Fruit fly (Drosophila melanogaster) whole organism, embryonic: ENCODE data around the gene CG17652.

Experiments
- Awh ChIP-seq: fragments of 200-800 bp; sonication (Bioruptor generic); IDR thresholded peaks from 2 replicates; pipeline ENCODE4, ENCODE4 v1.3.6; 2022; ENCODE audit warnings: missing biosample characterization, missing genetic modification characterization
- CG10321 ChIP-seq: fragments of 200-800 bp; sonication (Bioruptor generic); IDR thresholded peaks from 2 replicates; pipeline ENCODE4 v1.3.6; 2022; ENCODE audit warnings: missing biosample characterization, missing genetic modification characterization
- CG10565 ChIP-seq: fragments of 200-800 bp; sonication (Bioruptor generic); optimal IDR thresholded peaks from 3 replicates; lab custom pipeline; 2016; ENCODE audit warnings: missing biosample characterization, mild to moderate bottlenecking, missing genetic modification characterization
- CG12659 ChIP-seq: fragments of 200-800 bp; sonication (Bioruptor generic); optimal IDR thresholded peaks from 3 replicates; lab custom pipeline; 2017; ENCODE audit warnings: mild to moderate bottlenecking, missing biosample characterization, missing genetic modification reagents, missing genetic modification characterization
- CG17612 ChIP-seq: fragments of 200-800 bp; sonication (Bioruptor generic); IDR thresholded peaks from 2 replicates; pipeline ENCODE4 v1.3.6; 2022; ENCODE audit warnings: missing biosample characterization, missing genetic modification characterization
- CG17802 ChIP-seq: fragments of 200-800 bp; sonication (Bioruptor generic); optimal IDR thresholded peaks from 2 replicates; lab custom pipeline; 2018; ENCODE audit warnings: missing biosample characterization, mild to moderate bottlenecking, missing genetic modification characterization, moderate library complexity
- CG2120 ChIP-seq: fragments of 200-800 bp; sonication (Bioruptor generic); optimal IDR thresholded peaks from 3 replicates; lab custom pipeline; 2016; ENCODE audit warnings: missing biosample characterization, missing genetic modification characterization
- CG3281 ChIP-seq: fragments of 200-800 bp; sonication (Bioruptor generic); optimal IDR thresholded peaks from 3 replicates; lab custom pipeline; 2017; ENCODE audit warnings: missing biosample characterization, mild to moderate bottlenecking, missing genetic modification characterization
- CG4328 ChIP-seq: fragments of 200-800 bp; sonication (Bioruptor generic); optimal IDR thresholded peaks from 3 replicates; lab custom pipeline; 2017; ENCODE audit warnings: missing biosample characterization, missing genetic modification reagents, missing genetic modification characterization
- CG43689 ChIP-seq: fragments of 200-800 bp; sonication (Bioruptor generic); IDR thresholded peaks from 2 replicates; pipeline ENCODE4 v1.3.6; 2022; ENCODE audit warnings: missing biosample characterization, missing genetic modification characterization
- CG4820 ChIP-seq: fragments of 200-800 bp; sonication (Bioruptor generic); optimal IDR thresholded peaks from 3 replicates; lab custom pipeline; 2016; ENCODE audit warnings: missing biosample characterization, missing genetic modification characterization
- CG4854 ChIP-seq: fragments of 200-800 bp; sonication (Bioruptor generic); optimal IDR thresholded peaks from 2 replicates; lab custom pipeline; 2016; ENCODE audit warnings: missing biosample characterization, missing genetic modification characterization, inconsistent platforms
- CG6689 ChIP-seq: fragments of 200-800 bp; sonication (Bioruptor generic); IDR thresholded peaks from 2 replicates; pipeline ENCODE4 v1.3.6; 2022; ENCODE audit warnings: missing biosample characterization, missing genetic modification characterization
- CG7839 ChIP-seq: fragments of 200-800 bp; sonication (Bioruptor generic); optimal IDR thresholded peaks from 3 replicates; lab custom pipeline; 2018; ENCODE audit warnings: missing biosample characterization, mild to moderate bottlenecking, missing genetic modification characterization, moderate library complexity
- CG7928 ChIP-seq: fragments of 200-800 bp; sonication (Bioruptor generic); optimal IDR thresholded peaks from 2 replicates; lab custom pipeline; 2017; ENCODE audit warnings: missing biosample characterization, mild to moderate bottlenecking, missing genetic modification characterization
- Dad ChIP-seq: fragments of 200-800 bp; sonication (Bioruptor generic); optimal IDR thresholded peaks from 3 replicates; lab custom pipeline; 2016; ENCODE audit warnings: missing biosample characterization, missing genetic modification characterization
- Dip2 ChIP-seq: fragments of 200-800 bp; sonication (Bioruptor generic); IDR thresholded peaks from 2 replicates; pipeline ENCODE4 v1.3.6; 2022; ENCODE audit warnings: missing biosample characterization, missing genetic modification characterization
- Dll ChIP-seq: fragments of 200-800 bp; sonication (Bioruptor generic); IDR thresholded peaks from 4 replicates; pipeline ENCODE4 v1.3.6; 2022; ENCODE audit warnings: missing biosample characterization, missing genetic modification characterization; ENCODE audit not compliant: partially characterized antibody
- Elba2 ChIP-seq: fragments of 200-800 bp; sonication (Bioruptor generic); optimal IDR thresholded peaks from 3 replicates; lab custom pipeline; 2016; ENCODE audit warnings: missing biosample characterization, missing genetic modification characterization
- Fer2 ChIP-seq: fragments of 200-800 bp; sonication (Bioruptor generic); optimal IDR thresholded peaks from 2 replicates; lab custom pipeline; 2018; ENCODE audit warnings: missing biosample characterization, mild to moderate bottlenecking, missing genetic modification characterization, moderate library complexity
- Fer3 ChIP-seq: fragments of 200-800 bp; sonication (Bioruptor generic); optimal IDR thresholded peaks from 2 replicates; lab custom pipeline; 2018; ENCODE audit warnings: missing biosample characterization, mild to moderate bottlenecking, missing genetic modification characterization, moderate library complexity
- HLH3B ChIP-seq: fragments of 200-800 bp; sonication (Bioruptor generic); IDR thresholded peaks from 2 replicates; pipeline ENCODE4 v1.3.6; 2022; ENCODE audit warnings: missing biosample characterization, missing genetic modification characterization
- Hsf ChIP-seq: fragments of 200-800 bp; sonication (Bioruptor generic); optimal IDR thresholded peaks from 3 replicates; lab custom pipeline; 2016; ENCODE audit warnings: missing biosample characterization, missing genetic modification characterization
- Lim3 ChIP-seq: fragments of 200-800 bp; sonication (Bioruptor generic); IDR thresholded peaks from 2 replicates; pipeline ENCODE4 v1.3.6; 2022; ENCODE audit warnings: missing biosample characterization, missing genetic modification characterization
- MBD-R2 ChIP-seq: fragments of 200-800 bp; sonication (Bioruptor generic); IDR thresholded peaks from 2 replicates; pipeline ENCODE4 v1.3.6; 2022; ENCODE audit warnings: missing biosample characterization, missing genetic modification characterization
- Mad ChIP-seq: fragments of 200-800 bp; sonication (Bioruptor generic); optimal IDR thresholded peaks from 2 replicates; lab custom pipeline; 2016; ENCODE audit warnings: missing biosample characterization, missing genetic modification characterization
- Myb ChIP-seq: fragments of 200-800 bp; sonication (Bioruptor generic); optimal IDR thresholded peaks from 2 replicates; lab custom pipeline; 2016; ENCODE audit warnings: missing biosample characterization, missing genetic modification characterization
- Nf-YB ChIP-seq: fragments of 200-800 bp; sonication (Bioruptor generic); optimal IDR thresholded peaks from 3 replicates; lab custom pipeline; 2019; ENCODE audit warnings: missing biosample characterization, mild to moderate bottlenecking, missing genetic modification characterization, moderate library complexity
- Oaz ChIP-seq: fragments of 200-800 bp; sonication (Bioruptor generic); IDR thresholded peaks from 2 replicates; pipeline ENCODE4 v1.3.6; 2022; ENCODE audit warnings: missing biosample characterization, missing genetic modification characterization
- Rx ChIP-seq: fragments of 200-800 bp; sonication (Bioruptor generic); IDR thresholded peaks from 2 replicates; pipeline ENCODE4 v1.3.6; 2022; ENCODE audit warnings: missing biosample characterization, missing genetic modification characterization
- aop ChIP-seq: fragments of 200-800 bp; sonication (Bioruptor generic); IDR thresholded peaks from 2 replicates; pipeline ENCODE4 v1.3.6; 2022; ENCODE audit warnings: missing biosample characterization, missing genetic modification characterization
- caup ChIP-seq: fragments of 200-800 bp; sonication (Bioruptor generic); optimal IDR thresholded peaks from 3 replicates; lab custom pipeline; 2017; ENCODE audit warnings: missing biosample characterization, mild to moderate bottlenecking, missing genetic modification characterization, moderate library complexity; ENCODE audit not compliant: severe bottlenecking
- chinmo ChIP-seq: fragments of 200-800 bp; sonication (Bioruptor generic); IDR thresholded peaks from 4 replicates; pipeline ENCODE4 v1.3.6; 2022; ENCODE audit warnings: missing biosample characterization, missing genetic modification characterization; ENCODE audit not compliant: partially characterized antibody
- chm ChIP-seq: fragments of 200-800 bp; sonication (Bioruptor generic); IDR thresholded peaks from 2 replicates; pipeline ENCODE4 v1.3.6; 2022; ENCODE audit warnings: missing biosample characterization, missing genetic modification characterization
- corto ChIP-seq: fragments of 200-800 bp; sonication (Bioruptor generic); optimal IDR thresholded peaks from 2 replicates; lab custom pipeline; 2016; ENCODE audit warnings: missing biosample characterization, mild to moderate bottlenecking, missing genetic modification characterization, moderate library complexity
- croc ChIP-seq: fragments of 200-800 bp; sonication (Bioruptor generic); conservative IDR thresholded peaks from 3 replicates; pipeline ENCODE4 v1.3.6; 2022; ENCODE audit warnings: missing biosample characterization, missing genetic modification characterization
- dysf ChIP-seq: fragments of 200-800 bp; sonication (Bioruptor generic); IDR thresholded peaks from 3 replicates; pipeline ENCODE4 v1.3.6; 2022; ENCODE audit warnings: missing biosample characterization, missing genetic modification characterization
- emc ChIP-seq: fragments of 200-800 bp; sonication (Bioruptor generic); optimal IDR thresholded peaks from 2 replicates; lab custom pipeline; 2016; ENCODE audit warnings: missing biosample characterization, missing genetic modification characterization
- en ChIP-seq: fragments of 200-800 bp; sonication (Bioruptor generic); optimal IDR thresholded peaks from 2 replicates; lab custom pipeline; 2016; ENCODE audit warnings: missing biosample characterization, missing genetic modification characterization
- eyg ChIP-seq: fragments of 200-800 bp; sonication (Bioruptor generic); optimal IDR thresholded peaks from 3 replicates; lab custom pipeline; 2016; ENCODE audit warnings: missing biosample characterization, missing genetic modification characterization
- fd3F ChIP-seq: fragments of 200-800 bp; sonication (Bioruptor generic); optimal IDR thresholded peaks from 2 replicates; lab custom pipeline; 2018; ENCODE audit warnings: missing biosample characterization, mild to moderate bottlenecking, missing genetic modification characterization, moderate library complexity
- fru ChIP-seq: fragments of >200 bp; optimal IDR thresholded peaks from 2 replicates; lab custom pipeline; 2017
- kay ChIP-seq: fragments of 200-800 bp; sonication (Bioruptor generic); optimal IDR thresholded peaks from 2 replicates; lab custom pipeline; 2016; ENCODE audit warnings: missing biosample characterization, missing genetic modification characterization
- luna ChIP-seq: fragments of 200-800 bp; sonication (Bioruptor generic); optimal IDR thresholded peaks from 2 replicates; lab custom pipeline; 2016; ENCODE audit warnings: missing biosample characterization, missing genetic modification characterization
- mam ChIP-seq: fragments of 200-800 bp; sonication (Bioruptor generic); optimal IDR thresholded peaks from 3 replicates; lab custom pipeline; 2016; ENCODE audit warnings: missing biosample characterization, missing genetic modification characterization
- pb ChIP-seq: fragments of 200-800 bp; sonication (Bioruptor generic); optimal IDR thresholded peaks from 3 replicates; lab custom pipeline; 2016; ENCODE audit warnings: missing biosample characterization, missing genetic modification characterization
- pho ChIP-seq: fragments of 200-800 bp; sonication (Bioruptor generic); optimal IDR thresholded peaks from 2 replicates; lab custom pipeline; 2016; ENCODE audit warnings: missing biosample characterization, missing genetic modification characterization
- psq ChIP-seq: fragments of 200-800 bp; sonication (Bioruptor generic); optimal IDR thresholded peaks from 2 replicates; lab custom pipeline; 2017; ENCODE audit warnings: missing biosample characterization, missing genetic modification characterization
- tll ChIP-seq, 2 experiments: fragments of 200-800 bp in 1 of 2; fragments of >200 bp in 1 of 2; sonication (Bioruptor generic) in 1 of 2; optimal IDR thresholded peaks; 2 replicates each; lab custom pipeline; 2017 to 2019; ENCODE audit warnings: missing biosample characterization in 2 of 2, missing genetic modification characterization in 2 of 2, mild to moderate bottlenecking in 1 of 2, moderate library complexity in 1 of 2
- ttk ChIP-seq: fragments of 200-800 bp; sonication (Bioruptor generic); IDR thresholded peaks from 2 replicates; pipeline ENCODE4 v2.1.2; 2022; ENCODE audit warnings: missing biosample characterization, missing genetic modification characterization
- wek ChIP-seq: fragments of 200-800 bp; sonication (Bioruptor generic); optimal IDR thresholded peaks from 3 replicates; lab custom pipeline; 2018; ENCODE audit warnings: missing biosample characterization, mild to moderate bottlenecking, missing genetic modification characterization, moderate library complexity

CG17652 gene

DNA sequence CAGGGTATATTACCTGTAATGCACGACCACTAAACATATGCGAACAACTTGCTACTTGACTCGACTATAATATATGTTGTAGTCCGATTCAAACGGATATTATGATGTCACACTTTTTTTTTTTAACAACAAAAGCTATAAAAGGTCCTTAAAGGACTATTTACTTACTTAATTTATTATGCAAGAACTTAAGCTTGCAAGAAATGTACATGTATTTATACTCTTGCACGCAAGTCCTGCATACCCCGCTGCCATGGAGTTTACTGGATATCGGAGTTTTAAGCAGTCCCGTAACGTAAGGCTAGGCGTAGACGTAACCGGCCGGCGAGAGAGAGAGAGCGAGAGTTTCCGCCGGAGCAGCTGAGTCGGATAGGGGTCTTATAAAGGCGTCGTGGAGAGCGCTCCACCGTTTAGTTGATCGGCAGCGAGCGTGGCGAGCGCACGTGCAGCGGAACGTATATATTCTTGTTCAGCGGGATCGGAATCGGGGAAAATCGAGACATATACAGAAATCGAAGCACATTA lies 5.0 kb upstream of the CG17652 start (continued):
- TF ChIP-seq Nf-YB (GFP tag; lab: Kevin White, UChicago) = peak; percentile 65
- peak; percentile 86 for TF ChIP-seq Mad (GFP tag; lab: Kevin White, UChicago)
- peak; percentile 92 for TF ChIP-seq mam (GFP tag; lab: Kevin White, UChicago)
- TF ChIP-seq CG4854 = peak; percentile 68
- TF ChIP-seq CG7928 (GFP tag; lab: Kevin White, UChicago) = peak; percentile 48
- TF ChIP-seq pb (GFP tag; lab: Kevin White, UChicago) = peak; percentile 81
- TF ChIP-seq Oaz (GFP tag; lab: Robert Waterston, UW) = peak; percentile 69; the same call in 1 of the 2 replicates
- TF ChIP-seq chm (GFP tag; lab: Robert Waterston, UW) = no peak; the same call in 1 of the 2 replicates
- TF ChIP-seq en (GFP tag; lab: Kevin White, UChicago) = peak; percentile 64
- TF ChIP-seq Myb (GFP tag; lab: Kevin White, UChicago) = peak; percentile 75
- TF ChIP-seq corto (GFP tag; lab: Kevin White, UChicago) = no peak
- peak; percentile 73 for TF ChIP-seq psq (GFP tag; lab: Kevin White, UChicago)
- TF ChIP-seq Dip2 (GFP tag; lab: Robert Waterston, UW) = no peak
- peak; percentile 70 for TF ChIP-seq caup (GFP tag; lab: Kevin White, UChicago)
- TF ChIP-seq Rx (GFP tag; lab: Robert Waterston, UW) = peak; percentile 70
- TF ChIP-seq dysf (GFP tag; lab: Robert Waterston, UW) = peak; percentile 85
- TF ChIP-seq CG6689 (GFP tag; lab: Robert Waterston, UW) = peak; percentile 90
- peak; percentile 78 for TF ChIP-seq CG7839 (tag; lab: Kevin White, UChicago)
- TF ChIP-seq fru = no peak
- TF ChIP-seq Elba2 (GFP tag; lab: Kevin White, UChicago) = peak; percentile 37
- TF ChIP-seq pho (GFP tag; lab: Kevin White, UChicago) = peak; percentile 86
- TF ChIP-seq Fer2 (tag; lab: Kevin White, UChicago) = peak; percentile 2
- peak; percentile 85; the same call in 3 of the 4 replicates for TF ChIP-seq chinmo
- TF ChIP-seq CG3281 (GFP tag; lab: Kevin White, UChicago) = peak; percentile 80
- TF ChIP-seq Hsf (GFP tag; lab: Kevin White, UChicago) = peak; percentile 93
- peak; percentile 76 for TF ChIP-seq fd3F (GFP tag; lab: Kevin White, UChicago)
- TF ChIP-seq Lim3 (GFP tag; lab: Robert Waterston, UW) = peak; percentile 47; the same call in 1 of the 2 replicates
- peak; percentile 80 for TF ChIP-seq Dad (GFP tag; lab: Kevin White, UChicago)
- peak; percentile 35 for TF ChIP-seq CG10565
- peak; percentile 79; the same call in 1 of the 2 replicates for TF ChIP-seq Awh (GFP tag; lab: Robert Waterston, UW)
- TF ChIP-seq Fer3 = peak; percentile 73
- TF ChIP-seq eyg (GFP tag; lab: Kevin White, UChicago) = peak; percentile 75
- peak; percentile 89 for TF ChIP-seq CG4820
- no peak for TF ChIP-seq wek (GFP tag; lab: Kevin White, UChicago)
- TF ChIP-seq kay (GFP tag; lab: Kevin White, UChicago) = peak; percentile 83
- TF ChIP-seq CG10321 = no peak
- no peak for TF ChIP-seq aop (GFP tag; lab: Robert Waterston, UW)
- peak; percentile 27 for TF ChIP-seq emc (GFP tag; lab: Kevin White, UChicago)
- peak; percentile 84 for TF ChIP-seq HLH3B
- TF ChIP-seq CG12659 (GFP tag; lab: Kevin White, UChicago) = peak; percentile 84
- TF ChIP-seq CG17612 (GFP tag; lab: Robert Waterston, UW) = peak; percentile 59; the same call in 1 of the 2 replicates
- peak; percentile 43; the same call in 1 of the 2 replicates for TF ChIP-seq MBD-R2 (GFP tag; lab: Robert Waterston, UW)
- no peak for TF ChIP-seq CG4328 (GFP tag; lab: Kevin White, UChicago)
- TF ChIP-seq ttk = peak; percentile 86
- 0 out of 2 replicates have a peak, but pooled peaks have one; percentile 33 for TF ChIP-seq CG43689 (GFP tag; lab: Robert Waterston, UW)
- peak; percentile 52 for TF ChIP-seq CG17802 (tag; lab: Kevin White, UChicago)
- TF ChIP-seq Dll (GFP tag; lab: Robert Waterston, UW) = no peak
- TF ChIP-seq luna (GFP tag; lab: Kevin White, UChicago) = peak; percentile 47
- peak; percentile 94 for TF ChIP-seq CG2120
- TF ChIP-seq croc (GFP tag; lab: Robert Waterston, UW) = peak; percentile 78
- TF ChIP-seq tll (GFP tag; optimal IDR thresholded peaks at IDR 0.05; lab: Kevin White, UChicago) = peak in 1 of 2 experiments; percentile 47
